Fruit fly (Drosophila melanogaster): Measurements from ENCODE around the gene CG15172.

CG15172 gene

dm6 chr2L:19064706-19065105 lies 42.5 kb downstream of the CG15172 start, which contains the start of gene CG17343:
TSS of gene CG17343 (plus strand) at chr2L:19064929.
- TF ChIP-seq CG5204 (GFP tag; optimal IDR thresholded peaks at IDR 0.05) = no peak
- no peak for TF ChIP-seq Clk (GFP tag; optimal IDR thresholded peaks at IDR 0.05)
- no peak for TF ChIP-seq Mnt (GFP tag; optimal IDR thresholded peaks at IDR 0.05)
- no peak for TF ChIP-seq CG11617 (GFP tag; optimal IDR thresholded peaks at IDR 0.05)
- TF ChIP-seq kay (GFP tag; ENCODE audit: borderline replicate concordance) = no peak
- no peak for TF ChIP-seq CG33017 (tag; optimal IDR thresholded peaks at IDR 0.05)
- TF ChIP-seq tj (GFP tag; optimal IDR thresholded peaks at IDR 0.05) = no peak
- no peak for TF ChIP-seq bab1 (GFP tag; optimal IDR thresholded peaks at IDR 0.05)
- no peak for TF ChIP-seq pad (GFP tag; optimal IDR thresholded peaks at IDR 0.05)
- TF ChIP-seq CG1620 (GFP tag; optimal IDR thresholded peaks at IDR 0.05) = no peak
- no peak for TF ChIP-seq Crg-1 (GFP tag; optimal IDR thresholded peaks at IDR 0.05)

DNA sequence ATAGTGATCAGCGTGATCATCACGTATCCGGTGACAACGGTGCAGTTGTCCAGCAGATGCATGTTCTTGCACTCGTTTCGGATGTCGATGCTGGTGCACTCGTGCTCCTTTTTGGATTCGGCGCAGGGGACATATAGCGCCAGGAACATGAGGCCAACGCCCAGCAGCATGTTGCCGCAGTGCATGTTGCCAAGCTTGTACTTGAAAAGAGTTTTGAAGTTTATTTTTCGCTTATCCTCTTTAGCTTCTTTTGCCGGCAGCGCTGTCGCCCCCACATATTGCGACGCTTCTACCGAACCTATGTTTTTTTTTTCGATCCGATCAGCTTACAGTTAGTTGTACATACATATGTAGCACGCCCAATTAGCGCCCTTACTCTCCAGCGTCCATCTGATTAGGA lies 46.2 kb downstream of the CG15172 start:
- TF ChIP-seq CG5204 (GFP tag; optimal IDR thresholded peaks at IDR 0.05) (no peak), CG33017 (tag; optimal IDR thresholded peaks at IDR 0.05) (no peak), pad (GFP tag; optimal IDR thresholded peaks at IDR 0.05) (peak; percentile 32)

DNA sequence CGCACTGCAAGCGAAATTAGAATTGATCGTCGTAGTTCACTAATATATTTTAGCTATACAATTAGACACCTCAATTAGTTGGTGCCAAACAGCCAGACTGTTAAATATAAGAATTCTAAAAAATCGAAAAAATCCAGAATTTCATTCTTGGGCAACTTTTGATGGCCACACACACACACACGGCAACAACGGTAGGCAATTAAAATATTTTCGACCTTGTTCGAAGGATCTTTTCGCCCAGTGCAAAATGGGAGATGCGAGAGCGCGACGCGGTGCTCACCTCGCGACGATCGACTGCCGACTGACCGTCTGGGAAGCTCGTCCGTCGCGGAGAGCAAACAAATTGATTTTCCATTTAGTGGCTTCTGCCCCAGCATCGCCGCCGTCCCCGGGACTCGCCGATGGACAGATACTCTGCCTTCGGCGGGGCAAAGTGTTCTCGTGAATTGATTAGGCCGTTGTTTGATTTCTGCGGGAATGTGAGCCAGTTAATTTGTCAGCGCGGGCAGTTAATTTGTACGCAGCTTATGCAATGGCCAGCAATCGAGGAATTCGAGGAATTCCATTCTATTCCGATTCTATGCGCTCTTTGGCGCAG lies 47.4 kb downstream of the CG15172 start, which contains the start of gene CG10702:
TSS of gene CG10702 (minus strand) at position 304 of the 598 bp plus-strand sequence.
- no peak for TF ChIP-seq cic (GFP tag; optimal IDR thresholded peaks at IDR 0.05)
- no peak for TF ChIP-seq toe (GFP tag; optimal IDR thresholded peaks at IDR 0.05)
- TF ChIP-seq CG7045 (GFP tag; optimal IDR thresholded peaks at IDR 0.05) = no peak

- TF ChIP-seq Mnt (GFP tag; optimal IDR thresholded peaks at IDR 0.05) (no peak), CG7045 (GFP tag; optimal IDR thresholded peaks at IDR 0.05) (no peak), cnc (optimal IDR thresholded peaks at IDR 0.05) (no peak), ovo (GFP tag; optimal IDR thresholded peaks at IDR 0.05) (no peak), CG33017 (tag; optimal IDR thresholded peaks at IDR 0.05) (no peak), CG5204 (GFP tag; optimal IDR thresholded peaks at IDR 0.05) (no peak)
Measured at dm6 chr2L:19071713-19072112, 49.5 kb downstream of the CG15172 start.

All from whole organism, adult.